Fruit fly (Drosophila melanogaster): ENCODE data around the gene CG16721.

CG16721 gene

DNA sequence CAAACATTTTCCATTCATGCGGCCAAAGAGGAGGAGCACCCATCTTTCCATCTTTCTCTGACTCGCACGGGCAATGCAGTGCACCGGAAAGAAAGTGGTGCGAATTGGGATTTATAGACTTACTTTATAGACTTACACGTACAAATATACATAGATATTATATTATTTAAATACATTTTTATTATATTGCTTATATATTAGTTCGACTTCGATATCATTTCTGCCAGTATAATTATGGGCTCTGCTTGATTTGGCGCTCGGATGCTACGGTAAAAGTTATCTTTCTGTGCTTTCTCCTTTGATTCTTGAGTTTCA, 25.4 kb downstream of the CG16721 start (continued):
- TF ChIP-seq bbx (GFP tag; IDR thresholded peaks at IDR 0.05; ENCODE audit: partially characterized antibody) (no peak), dmrt99B (tag; optimal IDR thresholded peaks at IDR 0.05) (no peak), CG33557 (GFP tag; optimal IDR thresholded peaks at IDR 0.05) (no peak), ewg (GFP tag; optimal IDR thresholded peaks at IDR 0.05) (peak; percentile 2), Jarid2 (GFP tag; optimal IDR thresholded peaks at IDR 0.05) (no peak), CG31365 (tag; optimal IDR thresholded peaks at IDR 0.05) (no peak), wdn (GFP tag; IDR thresholded peaks at IDR 0.05) (no peak), CG18599 (GFP tag; optimal IDR thresholded peaks at IDR 0.05) (no peak), CG13296 (GFP tag; optimal IDR thresholded peaks at IDR 0.05) (no peak), CG18262 (tag; optimal IDR thresholded peaks at IDR 0.05) (peak; percentile 34), eve (GFP tag; optimal IDR thresholded peaks at IDR 0.05) (no peak), Fer1 (GFP tag; optimal IDR thresholded peaks at IDR 0.05) (no peak)

- TF ChIP-seq CG14965 (GFP tag; optimal IDR thresholded peaks at IDR 0.05; ENCODE audit: borderline replicate concordance) (no peak), slou (GFP tag; optimal IDR thresholded peaks at IDR 0.05) (no peak), CG10321 (GFP tag; IDR thresholded peaks at IDR 0.05) (no peak)
These were observed 25.8 kb downstream of the CG16721 start, which contains the start of gene CG4020 for dm6 chrX:5905446-5905845. CG4020 (plus strand) TSS chrX:5905746.

DNA sequence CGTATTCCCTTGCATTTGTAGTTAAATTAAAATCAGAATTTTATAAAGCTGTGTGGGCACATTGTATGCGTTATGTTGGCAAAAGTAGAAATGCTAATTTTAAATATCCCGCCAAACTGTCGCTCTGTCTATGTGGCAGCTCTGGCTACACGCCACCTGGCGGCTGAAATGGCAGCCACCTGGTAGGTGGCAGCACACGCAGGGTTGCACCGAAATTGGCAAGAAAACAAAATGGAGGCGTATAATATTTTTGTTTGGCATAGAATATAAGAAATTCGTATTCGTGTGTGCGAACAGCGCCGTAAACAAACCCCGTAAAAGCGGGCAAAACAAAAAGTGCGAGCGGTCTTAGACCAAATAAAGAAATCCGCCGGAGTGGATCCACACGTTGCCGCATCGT, 28.2 kb downstream of the CG16721 start, which contains the start of gene CG12236:
CG12236 (plus strand) TSS at position 220 of the 400 bp plus-strand sequence.
- TF ChIP-seq vnd (GFP tag; IDR thresholded peaks at IDR 0.05; ENCODE audit: partially characterized antibody): no peak
- no peak for TF ChIP-seq oc (tag; optimal IDR thresholded peaks at IDR 0.05)
- no peak for TF ChIP-seq CG5953 (GFP tag; IDR thresholded peaks at IDR 0.05)
- no peak for TF ChIP-seq CG11723 (GFP tag; optimal IDR thresholded peaks at IDR 0.05)
- TF ChIP-seq crc (GFP tag; optimal IDR thresholded peaks at IDR 0.05): no peak
- peak; percentile 35 for TF ChIP-seq D19A (tag; optimal IDR thresholded peaks at IDR 0.05)
- TF ChIP-seq grau (tag; optimal IDR thresholded peaks at IDR 0.05): peak; percentile 51
- TF ChIP-seq Ets97D (GFP tag; optimal IDR thresholded peaks at IDR 0.05): peak; percentile 97
- peak; percentile 66; the same call in 2 of the 3 replicates for TF ChIP-seq Opbp (GFP tag; IDR thresholded peaks at IDR 0.05; ENCODE audit: partially characterized antibody)
- TF ChIP-seq CG10543 (GFP tag; optimal IDR thresholded peaks at IDR 0.05): peak; percentile 48
- no peak for TF ChIP-seq peb (GFP tag; IDR thresholded peaks at IDR 0.05)
- peak in 1 of 2 experiments; percentile 12 for TF ChIP-seq bsh (GFP tag; optimal IDR thresholded peaks at IDR 0.05)
- no peak for TF ChIP-seq repo (GFP tag; optimal IDR thresholded peaks at IDR 0.05)
- TF ChIP-seq pita (GFP tag; optimal IDR thresholded peaks at IDR 0.05): no peak
- TF ChIP-seq Sry-β (GFP tag; optimal IDR thresholded peaks at IDR 0.05): no peak
- no peak for TF ChIP-seq Neu2 (GFP tag; optimal IDR thresholded peaks at IDR 0.05; ENCODE audit: borderline replicate concordance)
- TF ChIP-seq CG17802 (tag; optimal IDR thresholded peaks at IDR 0.05): no peak
- peak; percentile 1 for TF ChIP-seq CG1647 (GFP tag; optimal IDR thresholded peaks at IDR 0.05)
- peak; percentile 85 for TF ChIP-seq HmgZ (tag; optimal IDR thresholded peaks at IDR 0.05)
- no peak for TF ChIP-seq CG16863 (GFP tag; optimal IDR thresholded peaks at IDR 0.05)
- peak; percentile 49; the same call in 1 of the 2 replicates for TF ChIP-seq CG11247 (GFP tag; IDR thresholded peaks at IDR 0.05)
- TF ChIP-seq NfI (GFP tag; optimal IDR thresholded peaks at IDR 0.05): peak; percentile 65
- no peak for TF ChIP-seq psq (GFP tag; optimal IDR thresholded peaks at IDR 0.05)
- peak; percentile 10 for TF ChIP-seq slp2 (GFP tag; optimal IDR thresholded peaks at IDR 0.05)
- TF ChIP-seq Lpt (GFP tag; optimal IDR thresholded peaks at IDR 0.05): no peak
- no peak for TF ChIP-seq cas (GFP tag; IDR thresholded peaks at IDR 0.05)
- TF ChIP-seq B-H1 (GFP tag; IDR thresholded peaks at IDR 0.05): no peak
- no peak for TF ChIP-seq jigr1 (GFP tag; IDR thresholded peaks at IDR 0.05)
- no peak for TF ChIP-seq ato (GFP tag; IDR thresholded peaks at IDR 0.05; ENCODE audit: partially characterized antibody)
- no peak for TF ChIP-seq BtbVII (GFP tag; optimal IDR thresholded peaks at IDR 0.05)
- no peak for TF ChIP-seq CG4854 (GFP tag; optimal IDR thresholded peaks at IDR 0.05)
- no peak for TF ChIP-seq br (optimal IDR thresholded peaks at IDR 0.05)
- TF ChIP-seq bigmax (GFP tag; optimal IDR thresholded peaks at IDR 0.05): peak; percentile 39
- no peak for TF ChIP-seq Trl (optimal IDR thresholded peaks at IDR 0.05)
- TF ChIP-seq Trl (GFP tag; optimal IDR thresholded peaks at IDR 0.05): peak; percentile 49
